Fruit fly (Drosophila melanogaster): ENCODE measurements around the gene CG14053.

The CG14053 gene

DNA sequence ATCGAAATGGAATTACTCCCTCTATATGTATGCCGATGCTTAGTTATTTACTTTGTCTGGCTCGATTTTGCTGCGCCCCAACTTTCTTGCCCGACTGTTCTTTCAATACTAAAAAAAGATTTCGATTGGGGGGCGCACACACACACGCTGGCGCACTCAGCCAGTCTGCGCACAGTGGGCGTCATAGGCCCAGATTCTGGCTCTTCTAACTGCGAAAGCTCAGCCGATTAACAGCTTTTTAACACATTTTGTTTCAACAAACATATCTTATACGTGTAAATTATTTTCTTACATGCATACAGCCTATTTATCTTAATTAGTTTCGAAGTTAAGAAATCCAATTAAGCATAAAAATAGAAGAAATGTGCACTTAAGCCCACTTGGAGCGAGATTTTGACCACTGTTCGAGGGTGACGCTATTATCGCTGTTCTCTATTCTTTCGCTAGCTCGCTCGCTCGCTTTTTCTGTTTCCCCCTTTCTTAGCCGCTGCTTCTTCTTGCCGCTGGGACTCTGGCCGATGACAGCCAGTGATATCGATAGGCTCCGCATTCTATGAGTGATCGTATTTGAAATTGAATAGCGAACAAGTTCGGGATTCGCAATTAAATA, 28.6 kb upstream of the CG14053 start, which contains the start of gene Vinc (continued):
- peak; percentile 88 for TF ChIP-seq so (GFP tag; IDR thresholded peaks at IDR 0.05)
- TF ChIP-seq CG9797 (GFP tag; optimal IDR thresholded peaks at IDR 0.05), result peak; percentile 42
- TF ChIP-seq Hmr (GFP tag; optimal IDR thresholded peaks at IDR 0.05), result peak; percentile 86
- TF ChIP-seq esg (GFP tag; conservative IDR thresholded peaks at IDR 0.05), result peak; percentile 83
- TF ChIP-seq CG3838 (GFP tag; optimal IDR thresholded peaks at IDR 0.05), result no peak
- TF ChIP-seq CTCF (GFP tag; optimal IDR thresholded peaks at IDR 0.05), result peak; percentile 38
- TF ChIP-seq HLH4C (GFP tag; IDR thresholded peaks at IDR 0.05; ENCODE audit: partially characterized antibody), result peak; percentile 60
- TF ChIP-seq CG8359 (GFP tag; optimal IDR thresholded peaks at IDR 0.05; ENCODE audit: borderline replicate concordance), result peak; percentile 66
- peak; percentile 86 for TF ChIP-seq Nf-YC (tag; optimal IDR thresholded peaks at IDR 0.05)
- TF ChIP-seq CG11695 (GFP tag; IDR thresholded peaks at IDR 0.05), result peak; percentile 94
- TF ChIP-seq CG13624 (GFP tag; optimal IDR thresholded peaks at IDR 0.05), result peak; percentile 91
- TF ChIP-seq emc (GFP tag; optimal IDR thresholded peaks at IDR 0.05), result peak; percentile 70
- peak; percentile 71 for TF ChIP-seq Xbp1 (GFP tag; optimal IDR thresholded peaks at IDR 0.05)
- TF ChIP-seq hbn (GFP tag; IDR thresholded peaks at IDR 0.05; ENCODE audit: partially characterized antibody), result no peak
- TF ChIP-seq dm (GFP tag; optimal IDR thresholded peaks at IDR 0.05), result peak; percentile 36
- TF ChIP-seq hb (GFP tag; IDR thresholded peaks at IDR 0.05; ENCODE audit: partially characterized antibody), result no peak
- peak; percentile 35; the same call in 1 of the 2 replicates for TF ChIP-seq ato (GFP tag; IDR thresholded peaks at IDR 0.05; ENCODE audit: partially characterized antibody)
- no peak for TF ChIP-seq yki (optimal IDR thresholded peaks at IDR 0.05)
- TF ChIP-seq CG13894 (tag; optimal IDR thresholded peaks at IDR 0.05), result peak; percentile 93
- TF ChIP-seq bigmax (GFP tag; optimal IDR thresholded peaks at IDR 0.05), result no peak
- peak; percentile 68 for TF ChIP-seq CG33213 (GFP tag; optimal IDR thresholded peaks at IDR 0.05)
- TF ChIP-seq CG12769 (tag; optimal IDR thresholded peaks at IDR 0.05), result no peak
- TF ChIP-seq CG7372 (GFP tag; IDR thresholded peaks at IDR 0.05), result peak; percentile 79
- TF ChIP-seq bcd (GFP tag; optimal IDR thresholded peaks at IDR 0.05), result peak; percentile 92
- peak; percentile 82 for TF ChIP-seq CG11247 (GFP tag; IDR thresholded peaks at IDR 0.05)
- no peak for TF ChIP-seq CG2129 (GFP tag; IDR thresholded peaks at IDR 0.05; ENCODE audit: partially characterized antibody)
- peak; percentile 68 for TF ChIP-seq CG17802 (tag; optimal IDR thresholded peaks at IDR 0.05)
- peak; percentile 41; the same call in 1 of the 2 replicates for TF ChIP-seq bowl (GFP tag; IDR thresholded peaks at IDR 0.05)
- TF ChIP-seq Sry-β (GFP tag; optimal IDR thresholded peaks at IDR 0.05), result peak; percentile 53
- no peak for TF ChIP-seq CG16779 (GFP tag; IDR thresholded peaks at IDR 0.05)
- TF ChIP-seq Xrp1 (GFP tag; IDR thresholded peaks at IDR 0.05), result peak; percentile 91
- TF ChIP-seq CG7786 (GFP tag; optimal IDR thresholded peaks at IDR 0.05), result peak; percentile 80
- no peak for TF ChIP-seq dimm (GFP tag; IDR thresholded peaks at IDR 0.05)
- no peak for TF ChIP-seq CG3726 (GFP tag; IDR thresholded peaks at IDR 0.05)
- peak; percentile 62 for TF ChIP-seq btn (GFP tag; optimal IDR thresholded peaks at IDR 0.05)
- peak; percentile 50; the same call in 1 of the 2 replicates for TF ChIP-seq Nf-YA (GFP tag; IDR thresholded peaks at IDR 0.05)
- no peak for TF ChIP-seq chinmo (GFP tag; IDR thresholded peaks at IDR 0.05; ENCODE audit: partially characterized antibody)
- TF ChIP-seq Vsx1 (GFP tag; optimal IDR thresholded peaks at IDR 0.05), result no peak
- no peak for TF ChIP-seq sc (optimal IDR thresholded peaks at IDR 0.05)
- peak; percentile 59 for TF ChIP-seq sc (GFP tag; optimal IDR thresholded peaks at IDR 0.05)
- TF ChIP-seq zfh2 (GFP tag; optimal IDR thresholded peaks at IDR 0.05), result peak; percentile 55
- TF ChIP-seq CG12155 (GFP tag; optimal IDR thresholded peaks at IDR 0.05), result peak; percentile 96
- peak; percentile 66 for TF ChIP-seq gro (GFP tag; optimal IDR thresholded peaks at IDR 0.05)
- TF ChIP-seq CG11398 (GFP tag; optimal IDR thresholded peaks at IDR 0.05), result peak; percentile 64
- TF ChIP-seq CG17361 (GFP tag; IDR thresholded peaks at IDR 0.05), result peak; percentile 94
- peak; percentile 23; the same call in 1 of the 3 replicates for TF ChIP-seq sr (GFP tag; IDR thresholded peaks at IDR 0.05)
- peak; percentile 86 for TF ChIP-seq nerfin-1 (tag; optimal IDR thresholded peaks at IDR 0.05)
- TF ChIP-seq pum (GFP tag; optimal IDR thresholded peaks at IDR 0.05), result peak; percentile 87
- TF ChIP-seq aop (GFP tag; IDR thresholded peaks at IDR 0.05), result no peak
- peak; percentile 100 for TF ChIP-seq CG4707 (GFP tag; optimal IDR thresholded peaks at IDR 0.05)
- TF ChIP-seq CG3407 (GFP tag; optimal IDR thresholded peaks at IDR 0.05), result peak; percentile 5
